Fruit fly (Drosophila melanogaster) whole organism: ENCODE results near the gene UQCR-14L.

Experiments used
- CG8478 ChIP-seq: fragments of >200 bp; optimal IDR thresholded peaks from 2 replicates; lab custom pipeline; 2018; ENCODE audit warnings: inconsistent platforms
- Dll ChIP-seq: fragments of >200 bp; optimal IDR thresholded peaks from 2 replicates; lab custom pipeline; 2017
- EcR ChIP-seq, 2 experiments: fragments of >200 bp; optimal IDR thresholded peaks; 2 replicates each; lab custom pipeline; 2017; ENCODE audit warnings: missing biosample characterization in 2 of 2, missing genetic modification characterization in 2 of 2, missing genetic modification reagents in 2 of 2
- pan ChIP-seq: fragments of >200 bp; optimal IDR thresholded peaks from 2 replicates; lab custom pipeline; 2017
- psq ChIP-seq: fragments of >200 bp; optimal IDR thresholded peaks from 2 replicates; lab custom pipeline; 2017
- usp ChIP-seq: fragments of >200 bp; optimal IDR thresholded peaks from 2 replicates; lab custom pipeline; 2017; ENCODE audit warnings: missing biosample characterization, missing genetic modification characterization, mixed read lengths

The UQCR-14L gene

dm6 chr3R:28307926-28308746 lies 14.3 kb downstream of the UQCR-14L start:
- TF ChIP-seq usp: no peak
- TF ChIP-seq Dll (lab: Kevin White, UChicago): no peak
- TF ChIP-seq EcR (GFP tag; optimal IDR thresholded peaks at IDR 0.05; lab: Kevin White, UChicago): no peak
- TF ChIP-seq pan (lab: Kevin White, UChicago): no peak
- TF ChIP-seq psq (lab: Kevin White, UChicago): no peak
- no peak for TF ChIP-seq CG8478 (lab: Kevin White, UChicago)

dm6 chr3R:28317151-28317844 lies 23.4 kb downstream of the UQCR-14L start:
- TF ChIP-seq CG8478 (lab: Kevin White, UChicago) (no peak), psq (lab: Kevin White, UChicago) (no peak), pan (lab: Kevin White, UChicago) (no peak), usp (no peak), EcR (GFP tag; optimal IDR thresholded peaks at IDR 0.05; lab: Kevin White, UChicago) (no peak), Dll (lab: Kevin White, UChicago) (no peak)

dm6 chr3R:28323718-28324350 lies 30.0 kb downstream of the UQCR-14L start:
- TF ChIP-seq EcR (GFP tag; optimal IDR thresholded peaks at IDR 0.05; lab: Kevin White, UChicago): no peak
- TF ChIP-seq CG8478 (lab: Kevin White, UChicago): no peak
- TF ChIP-seq usp: no peak
- no peak for TF ChIP-seq Dll (lab: Kevin White, UChicago)
- no peak for TF ChIP-seq psq (lab: Kevin White, UChicago)
- TF ChIP-seq pan (lab: Kevin White, UChicago): no peak

DNA sequence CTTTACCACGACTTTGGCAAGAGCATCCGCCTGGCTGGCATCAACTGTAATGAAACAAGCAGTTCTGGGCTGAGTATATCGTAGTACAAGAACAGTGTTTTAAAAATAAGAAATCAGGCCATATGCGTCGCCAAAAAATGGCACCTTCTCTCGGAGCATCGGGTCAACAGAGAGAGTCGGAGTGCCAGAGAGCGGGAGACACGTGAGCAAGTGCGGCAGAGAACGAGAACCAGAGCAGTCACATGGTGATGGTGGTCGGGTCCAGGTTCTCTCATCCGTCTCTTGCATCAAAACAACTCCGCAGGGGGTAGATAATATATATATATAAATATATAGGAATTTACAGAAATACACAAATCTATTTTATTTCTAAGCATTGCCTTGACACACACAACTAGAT lies 31.0 kb downstream of the UQCR-14L start:
- no peak for TF ChIP-seq usp
- TF ChIP-seq pan (lab: Kevin White, UChicago): no peak
- TF ChIP-seq psq (lab: Kevin White, UChicago): no peak
- no peak for TF ChIP-seq EcR (GFP tag; optimal IDR thresholded peaks at IDR 0.05; lab: Kevin White, UChicago)
- TF ChIP-seq CG8478 (lab: Kevin White, UChicago): no peak
- TF ChIP-seq Dll (lab: Kevin White, UChicago): no peak

DNA sequence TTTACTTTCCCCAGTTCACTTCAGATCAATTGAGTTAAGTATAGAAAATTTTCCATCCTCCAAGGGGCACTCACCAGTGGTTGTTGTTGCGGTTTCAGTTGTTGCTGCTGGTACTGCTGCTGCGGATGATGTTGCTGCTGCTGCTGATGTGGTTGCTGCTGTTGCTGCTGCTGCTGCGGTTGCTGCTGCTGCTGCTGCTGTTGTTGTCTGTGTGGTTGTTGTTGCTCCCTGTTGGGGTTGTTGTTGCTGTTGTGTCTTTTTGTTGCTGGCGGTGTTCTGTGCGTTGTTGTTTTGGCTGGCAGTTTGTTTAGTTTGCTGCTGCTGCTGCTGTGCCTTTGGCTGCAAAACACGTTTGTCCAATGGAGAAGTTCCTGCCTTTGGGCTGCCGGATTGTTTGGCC lies 31.6 kb downstream of the UQCR-14L start:
- TF ChIP-seq EcR (GFP tag; optimal IDR thresholded peaks at IDR 0.05; lab: Kevin White, UChicago): no peak
- TF ChIP-seq CG8478 (lab: Kevin White, UChicago): no peak
- TF ChIP-seq Dll (lab: Kevin White, UChicago): no peak
- TF ChIP-seq psq (lab: Kevin White, UChicago): no peak
- no peak for TF ChIP-seq usp
- TF ChIP-seq pan (lab: Kevin White, UChicago): no peak

DNA sequence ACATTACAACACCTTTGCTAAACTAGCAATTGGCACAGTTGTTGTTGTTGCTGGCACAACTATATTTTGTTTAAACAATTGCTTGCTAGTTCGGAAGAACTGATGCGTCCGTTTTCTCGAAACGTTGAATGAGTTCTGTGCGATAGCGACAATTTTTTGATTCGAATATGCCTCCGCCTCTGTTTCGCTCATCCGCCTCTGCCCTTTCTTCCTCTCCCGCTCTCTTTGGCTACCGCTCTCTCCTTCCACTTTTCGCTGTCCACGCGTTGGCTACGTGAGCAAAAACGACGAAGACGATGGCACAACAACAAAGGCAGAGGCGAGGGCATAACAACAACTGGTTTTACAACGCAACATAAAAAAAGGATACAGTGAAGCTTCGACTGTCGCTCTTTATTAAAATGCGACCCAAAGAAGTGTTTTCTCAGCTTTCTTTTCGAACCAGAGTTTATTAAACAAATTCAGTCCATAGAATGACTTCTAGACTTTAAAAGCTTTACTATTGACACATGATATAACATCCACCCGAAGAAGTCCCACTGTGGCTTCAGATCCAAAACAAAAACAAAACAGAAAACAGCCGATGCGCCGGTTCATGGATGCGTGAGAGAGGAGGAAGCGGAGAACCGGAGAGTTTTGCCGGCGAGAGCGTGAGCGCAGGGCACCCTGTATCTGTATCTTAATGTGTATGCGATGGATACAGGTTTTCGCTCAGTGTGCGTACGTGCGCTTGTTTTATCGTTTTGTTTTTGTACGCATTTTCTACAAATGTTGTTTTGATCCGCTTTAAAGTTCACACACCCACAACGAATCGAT lies 32.5 kb downstream of the UQCR-14L start:
- TF ChIP-seq CG8478 (lab: Kevin White, UChicago): no peak
- TF ChIP-seq EcR (GFP tag; optimal IDR thresholded peaks at IDR 0.05; lab: Kevin White, UChicago): no peak
- TF ChIP-seq Dll (lab: Kevin White, UChicago): no peak
- no peak for TF ChIP-seq usp
- no peak for TF ChIP-seq pan (lab: Kevin White, UChicago)
- TF ChIP-seq psq (lab: Kevin White, UChicago): no peak

dm6 chr3R:28327132-28327531 lies 33.3 kb downstream of the UQCR-14L start:
- TF ChIP-seq pan (lab: Kevin White, UChicago): no peak

- TF ChIP-seq psq (lab: Kevin White, UChicago) (no peak), pan (lab: Kevin White, UChicago) (no peak), EcR (GFP tag; optimal IDR thresholded peaks at IDR 0.05; lab: Kevin White, UChicago) (no peak)
These were observed 34.0 kb downstream of the UQCR-14L start for dm6 chr3R:28327709-28328467.

dm6 chr3R:28328780-28329546 lies 35.1 kb downstream of the UQCR-14L start:
- TF ChIP-seq usp (no peak), CG8478 (lab: Kevin White, UChicago) (no peak), pan (lab: Kevin White, UChicago) (no peak), EcR (GFP tag; optimal IDR thresholded peaks at IDR 0.05; lab: Kevin White, UChicago) (no peak), Dll (lab: Kevin White, UChicago) (no peak), psq (lab: Kevin White, UChicago) (no peak)
